Fruit fly (Drosophila melanogaster): ENCODE measurements around the gene Doc3.

Gene Doc3

DNA sequence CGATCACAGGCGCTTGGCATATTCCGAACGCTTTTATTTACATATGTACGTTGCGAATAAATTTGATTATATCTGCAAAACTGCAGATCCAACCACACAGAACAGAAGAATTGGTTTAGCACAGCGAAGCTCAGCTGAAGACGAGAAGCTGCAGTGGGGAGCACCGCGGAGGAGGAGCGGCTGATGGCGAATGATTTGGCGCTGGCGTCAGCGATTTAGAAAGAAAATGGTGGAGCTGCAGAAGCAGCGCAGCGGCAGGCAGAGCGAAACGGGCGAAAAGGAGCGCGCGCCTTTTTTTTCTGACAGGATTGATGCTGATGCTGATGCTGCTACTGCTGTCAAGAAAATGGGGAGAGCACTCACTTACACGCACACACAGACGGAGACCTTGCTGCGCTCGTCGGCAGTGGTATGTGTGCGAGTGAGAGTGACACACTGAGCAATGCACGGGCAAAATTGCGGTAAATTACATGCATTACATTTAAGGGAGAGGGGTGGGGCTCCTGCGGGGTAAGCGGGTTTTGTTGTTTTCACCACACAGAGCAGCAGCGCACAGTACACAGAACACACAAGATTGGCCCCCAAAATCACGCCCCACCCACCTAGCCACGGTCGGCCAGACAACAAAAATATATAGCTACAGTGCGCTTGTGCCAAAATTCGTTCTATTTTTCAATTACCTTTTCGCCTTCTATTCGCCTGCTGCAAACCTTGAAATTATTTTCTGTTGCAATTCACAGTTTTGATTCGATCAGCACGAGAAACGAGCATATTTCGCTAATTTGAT, 7.9 kb upstream of the Doc3 start (continued):
- TF ChIP-seq Lpt (GFP tag; optimal IDR thresholded peaks at IDR 0.05), result no peak
- TF ChIP-seq cyc (GFP tag; optimal IDR thresholded peaks at IDR 0.05), result no peak
- TF ChIP-seq dsx (GFP tag; optimal IDR thresholded peaks at IDR 0.05; ENCODE audit: poor library complexity, severe bottlenecking), result peak; percentile 26
- no peak for TF ChIP-seq Ets21C (GFP tag; optimal IDR thresholded peaks at IDR 0.05)
- no peak for TF ChIP-seq CG8319 (GFP tag; optimal IDR thresholded peaks at IDR 0.05)
- TF ChIP-seq achi (GFP tag; optimal IDR thresholded peaks at IDR 0.05), result peak; percentile 52
- TF ChIP-seq CG10669 (GFP tag; optimal IDR thresholded peaks at IDR 0.05), result no peak
- no peak for TF ChIP-seq Eip75B (GFP tag; optimal IDR thresholded peaks at IDR 0.05)
- no peak for TF ChIP-seq CG16779 (tag; optimal IDR thresholded peaks at IDR 0.05)
- no peak for TF ChIP-seq Sox14 (GFP tag; optimal IDR thresholded peaks at IDR 0.05)
- TF ChIP-seq Sox102F (GFP tag; optimal IDR thresholded peaks at IDR 0.05), result peak; percentile 13
- peak; percentile 2 for TF ChIP-seq CG1621 (tag; optimal IDR thresholded peaks at IDR 0.05)
- TF ChIP-seq CG7368 (GFP tag; optimal IDR thresholded peaks at IDR 0.05), result no peak
- no peak for TF ChIP-seq pdm3 (GFP tag; optimal IDR thresholded peaks at IDR 0.05)
- no peak for TF ChIP-seq CG34406 (GFP tag; optimal IDR thresholded peaks at IDR 0.05)
- TF ChIP-seq Sox15 (GFP tag; optimal IDR thresholded peaks at IDR 0.05), result no peak
- TF ChIP-seq topi (GFP tag; optimal IDR thresholded peaks at IDR 0.05), result no peak
- no peak for TF ChIP-seq CG11762 (GFP tag; optimal IDR thresholded peaks at IDR 0.05; ENCODE audit: insufficient read depth)
- no peak for TF ChIP-seq acj6 (GFP tag; optimal IDR thresholded peaks at IDR 0.05)
- no peak for TF ChIP-seq fd59A (GFP tag; optimal IDR thresholded peaks at IDR 0.05)
- TF ChIP-seq CG11902 (GFP tag; optimal IDR thresholded peaks at IDR 0.05), result no peak
- no peak for TF ChIP-seq Smox (GFP tag; optimal IDR thresholded peaks at IDR 0.05)
- TF ChIP-seq CG31627 (GFP tag; optimal IDR thresholded peaks at IDR 0.05), result no peak
- TF ChIP-seq svp (GFP tag), result peak; percentile 89
- TF ChIP-seq CG8632 (GFP tag; optimal IDR thresholded peaks at IDR 0.05), result no peak
- no peak for TF ChIP-seq CG9139 (GFP tag; optimal IDR thresholded peaks at IDR 0.05)

DNA sequence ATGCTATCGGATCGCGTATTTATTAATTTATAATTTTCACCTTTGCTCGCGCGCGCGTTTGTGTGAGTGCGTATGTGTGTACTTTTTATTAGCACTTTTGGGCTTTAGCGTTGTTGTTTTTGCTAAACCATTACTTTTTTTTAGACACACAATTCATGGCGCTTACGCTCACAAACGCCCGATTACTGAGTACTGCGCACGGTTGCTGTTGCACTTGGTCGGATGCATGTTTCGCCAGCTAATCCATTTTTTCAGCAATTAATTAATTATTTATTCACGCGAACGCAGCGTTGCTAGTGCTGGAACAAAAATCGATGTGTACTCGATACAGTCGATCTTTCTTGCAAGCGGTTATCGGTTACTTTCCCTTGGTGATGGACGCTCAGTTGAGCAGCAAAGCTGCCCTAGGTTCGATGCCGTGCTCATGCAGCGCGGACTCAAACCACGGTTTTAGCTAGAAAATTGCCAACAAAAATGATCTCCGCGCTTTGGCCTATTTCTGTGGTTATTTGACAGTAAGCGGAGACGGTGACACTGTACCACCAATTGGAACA, 7.2 kb upstream of the Doc3 start, which contains the start of the genes smg and CG5087:
smg (minus strand) TSS at position 304 of the 554 bp plus-strand sequence.
CG5087 (plus strand) TSS at position 499 of the 554 bp plus-strand sequence.
- peak; percentile 83 for TF ChIP-seq svp (GFP tag)
- peak; percentile 13 for TF ChIP-seq Hr39 (GFP tag; optimal IDR thresholded peaks at IDR 0.05)
- TF ChIP-seq lz (GFP tag; optimal IDR thresholded peaks at IDR 0.05), result peak; percentile 7
- peak; percentile 13 for TF ChIP-seq Eip93F (GFP tag; optimal IDR thresholded peaks at IDR 0.05)
- TF ChIP-seq Smox (GFP tag; optimal IDR thresholded peaks at IDR 0.05), result no peak
- peak; percentile 75 for TF ChIP-seq fkh (GFP tag; optimal IDR thresholded peaks at IDR 0.05)
- TF ChIP-seq Eip75B (GFP tag; optimal IDR thresholded peaks at IDR 0.05), result peak; percentile 14
- TF ChIP-seq cyc (GFP tag; optimal IDR thresholded peaks at IDR 0.05), result no peak

DNA sequence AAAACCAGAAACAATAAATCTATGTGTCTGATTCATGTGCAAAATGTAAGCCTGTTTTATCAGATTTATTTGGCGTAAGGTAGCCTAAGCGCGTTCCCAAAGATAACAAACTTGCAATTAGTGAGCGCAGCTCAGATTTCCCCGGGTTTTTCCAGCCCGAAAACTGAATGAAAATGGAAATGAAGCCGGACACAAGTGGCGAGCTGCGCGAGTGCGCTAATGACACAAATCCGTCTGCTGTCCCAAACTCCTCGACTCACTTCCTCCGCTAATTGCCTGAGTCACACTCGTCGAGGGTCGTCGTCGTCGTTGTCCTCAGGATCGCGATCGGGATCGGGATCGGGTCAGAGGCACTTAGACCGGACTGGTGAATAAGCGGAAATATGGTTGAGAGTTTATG, 2.5 kb upstream of the Doc3 start:
- TF ChIP-seq Sox102F (GFP tag; optimal IDR thresholded peaks at IDR 0.05), result no peak

DNA sequence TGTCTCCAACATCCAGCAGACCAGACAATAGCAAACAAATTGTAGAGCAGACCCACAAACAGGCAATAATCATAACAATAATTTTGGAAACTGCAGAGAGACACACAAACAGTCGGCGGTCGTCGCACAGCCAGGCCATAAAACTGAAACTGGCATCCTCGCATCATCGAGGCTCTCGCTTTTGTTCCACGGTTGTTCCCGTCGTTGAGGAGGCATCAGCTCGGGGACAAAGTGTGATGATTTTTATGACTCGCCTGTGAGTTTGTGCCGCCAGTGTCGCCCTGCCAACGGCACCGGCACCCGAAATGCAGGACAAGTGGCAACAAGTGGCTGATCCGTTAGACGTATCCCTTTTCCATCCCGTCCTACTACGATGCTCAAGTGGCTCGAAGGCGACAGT, 1.6 kb upstream of the Doc3 start:
- TF ChIP-seq fd59A (GFP tag; optimal IDR thresholded peaks at IDR 0.05) (no peak), CG31627 (GFP tag; optimal IDR thresholded peaks at IDR 0.05) (no peak), CG11294 (GFP tag; IDR thresholded peaks at IDR 0.05) (no peak), CG9139 (GFP tag; optimal IDR thresholded peaks at IDR 0.05) (no peak), fd85E (GFP tag; optimal IDR thresholded peaks at IDR 0.05) (no peak), Gug (GFP tag; IDR thresholded peaks at IDR 0.05) (no peak), CG8632 (GFP tag; optimal IDR thresholded peaks at IDR 0.05) (no peak), CG8319 (GFP tag; optimal IDR thresholded peaks at IDR 0.05) (no peak), achi (GFP tag; optimal IDR thresholded peaks at IDR 0.05) (no peak), CG6276 (GFP tag; optimal IDR thresholded peaks at IDR 0.05) (no peak), CG6163 (GFP tag; IDR thresholded peaks at IDR 0.05) (no peak), Sox15 (GFP tag; optimal IDR thresholded peaks at IDR 0.05) (no peak), dsx (GFP tag; optimal IDR thresholded peaks at IDR 0.05; ENCODE audit: poor library complexity, severe bottlenecking) (no peak), pdm3 (GFP tag; optimal IDR thresholded peaks at IDR 0.05) (no peak), fkh (GFP tag; optimal IDR thresholded peaks at IDR 0.05) (no peak), CG6808 (GFP tag; optimal IDR thresholded peaks at IDR 0.05) (no peak), CG6792 (GFP tag; optimal IDR thresholded peaks at IDR 0.05) (no peak), ss (GFP tag; optimal IDR thresholded peaks at IDR 0.05) (no peak), CG7368 (GFP tag; optimal IDR thresholded peaks at IDR 0.05) (no peak)

Measured in whole organism, prepupa.